Worm (Caenorhabditis elegans) whole organism, midembryonic: ENCODE data around the gene M110.10.

Experiments
- T22C8.4 ChIP-seq: fragments of 200-800 bp; sonication (Bioruptor generic); IDR thresholded peaks from 2 replicates; pipeline ENCODE4 v1.3.6; 2022; ENCODE audit warnings: missing genetic modification characterization, missing compliant biosample characterization
- cog-1 ChIP-seq: sonication (generic microtip); optimal IDR thresholded peaks from 2 replicates; lab custom pipeline; 2016; ENCODE audit warnings: missing genetic modification characterization, missing compliant biosample characterization
- flt-1 ChIP-seq: fragments of 200-800 bp; sonication (Bioruptor generic); IDR thresholded peaks from 2 replicates; pipeline ENCODE4 v1.3.6; 2022; ENCODE audit warnings: missing genetic modification characterization, missing compliant biosample characterization
- klf-2 ChIP-seq: fragments of 200-800 bp; sonication (Bioruptor generic); conservative IDR thresholded peaks from 2 replicates; pipeline ENCODE4 v1.3.6; 2022; ENCODE audit warnings: missing genetic modification reagents, missing genetic modification characterization, missing compliant biosample characterization
- med-1 ChIP-seq: sonication (generic microtip); optimal IDR thresholded peaks from 2 replicates; lab custom pipeline; 2017; ENCODE audit warnings: missing genetic modification characterization, mild to moderate bottlenecking, missing compliant biosample characterization, antibody characterized with exemption, missing genetic modification reagents; ENCODE audit not compliant: insufficient read depth
- ref-1 ChIP-seq: fragments of 200-800 bp; sonication (Bioruptor generic); conservative IDR thresholded peaks from 2 replicates; pipeline ENCODE4 v1.3.6; 2022; ENCODE audit warnings: missing genetic modification reagents, missing genetic modification characterization, missing compliant biosample characterization
- tab-1 ChIP-seq: fragments of 200-800 bp; sonication (Bioruptor generic); IDR thresholded peaks from 2 replicates; pipeline ENCODE4 v1.3.6; 2022; ENCODE audit warnings: missing genetic modification characterization, missing compliant biosample characterization
- ztf-23 ChIP-seq: fragments of 200-800 bp; sonication (Bioruptor generic); IDR thresholded peaks from 2 replicates; pipeline ENCODE4 v1.3.6; 2022; ENCODE audit warnings: missing genetic modification reagents, missing genetic modification characterization, missing compliant biosample characterization
- ztf-29 ChIP-seq: fragments of 200-800 bp; sonication (Bioruptor generic); IDR thresholded peaks from 2 replicates; pipeline ENCODE4 v1.3.6; 2022; ENCODE audit warnings: missing genetic modification reagents, missing genetic modification characterization, missing compliant biosample characterization

The M110.10 gene

DNA sequence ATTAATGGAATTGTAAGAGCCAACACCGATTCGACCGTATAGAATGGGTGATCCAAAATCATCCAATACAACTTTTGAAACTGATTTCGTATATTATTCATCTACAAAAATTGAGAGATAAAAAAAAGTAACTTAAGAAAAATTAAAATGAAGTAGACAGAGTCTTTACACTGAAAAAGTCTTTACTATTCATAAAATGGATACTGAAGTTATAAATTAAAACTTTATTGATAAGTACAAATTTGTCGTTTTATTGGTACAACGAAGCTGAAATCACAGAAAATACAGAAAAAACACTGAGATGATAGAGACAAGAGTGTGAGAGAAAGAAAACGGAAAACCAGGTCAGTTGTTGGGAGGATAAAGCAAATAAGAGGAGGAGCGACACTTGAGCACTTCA, at the start of gene M110.10:
TSS of gene M110.10 (minus strand) at position 101 of the 400 bp plus-strand sequence.
- TF ChIP-seq flt-1 (GFP tag; lab: Robert Waterston, UW) (no peak), T22C8.4 (GFP tag; lab: Robert Waterston, UW) (no peak)

DNA sequence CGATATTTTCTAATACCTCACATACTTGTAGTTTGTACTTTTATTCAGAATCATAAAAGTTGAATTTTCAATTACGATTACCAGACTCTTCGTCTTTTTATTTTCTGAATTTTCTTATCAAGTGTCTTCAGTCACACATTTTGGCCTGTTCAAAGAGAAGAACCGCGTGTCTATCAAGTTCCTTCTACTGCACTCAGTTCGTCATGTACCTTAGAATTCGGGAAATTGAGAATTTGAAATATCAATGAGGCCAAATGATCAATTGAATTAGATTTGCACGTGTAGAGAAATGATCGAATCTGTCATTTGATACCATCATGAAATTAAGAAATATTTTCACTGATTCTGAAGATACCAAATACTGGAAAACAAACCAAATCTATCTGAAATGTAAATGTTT, 49.3 kb upstream of the M110.10 start:
- no peak for TF ChIP-seq ztf-29 (GFP tag; lab: Robert Waterston, UW)
- no peak for TF ChIP-seq ref-1 (GFP tag; lab: Robert Waterston, UW)
- no peak for TF ChIP-seq T22C8.4 (GFP tag; lab: Robert Waterston, UW)
- TF ChIP-seq med-1: no peak
- no peak for TF ChIP-seq ztf-23 (GFP tag; lab: Robert Waterston, UW)
- no peak for TF ChIP-seq flt-1 (GFP tag; lab: Robert Waterston, UW)
- TF ChIP-seq tab-1 (GFP tag; lab: Robert Waterston, UW): no peak
- no peak for TF ChIP-seq klf-2 (GFP tag; lab: Robert Waterston, UW)
- TF ChIP-seq cog-1 (tag; lab: Kevin White, UChicago): no peak

DNA sequence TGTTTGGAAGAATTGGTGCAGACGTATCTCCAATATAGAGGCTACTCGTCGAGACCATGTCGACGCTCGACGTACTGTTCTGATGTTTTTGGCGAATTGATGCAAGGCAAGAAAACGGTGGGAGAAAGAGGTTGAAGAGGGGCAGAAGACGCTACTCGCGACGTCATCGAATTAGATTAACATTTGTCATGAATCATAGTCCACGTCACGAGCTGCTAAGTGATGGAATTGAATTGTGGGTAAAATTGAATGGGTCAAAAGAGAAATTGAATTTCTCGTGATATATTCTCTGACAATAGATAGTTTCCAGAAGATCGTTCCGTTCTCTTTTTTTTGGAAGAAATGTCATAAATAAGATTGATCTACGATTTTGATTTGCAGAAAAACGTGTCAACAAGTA, 45.4 kb upstream of the M110.10 start:
- no peak for TF ChIP-seq med-1
- no peak for TF ChIP-seq ref-1 (GFP tag; lab: Robert Waterston, UW)
- no peak for TF ChIP-seq T22C8.4 (GFP tag; lab: Robert Waterston, UW)
- TF ChIP-seq ztf-23 (GFP tag; lab: Robert Waterston, UW): no peak
- TF ChIP-seq flt-1 (GFP tag; lab: Robert Waterston, UW): no peak
- no peak for TF ChIP-seq tab-1 (GFP tag; lab: Robert Waterston, UW)
- no peak for TF ChIP-seq ztf-29 (GFP tag; lab: Robert Waterston, UW)
- TF ChIP-seq klf-2 (GFP tag; lab: Robert Waterston, UW): no peak
- no peak for TF ChIP-seq cog-1 (tag; lab: Kevin White, UChicago)

DNA sequence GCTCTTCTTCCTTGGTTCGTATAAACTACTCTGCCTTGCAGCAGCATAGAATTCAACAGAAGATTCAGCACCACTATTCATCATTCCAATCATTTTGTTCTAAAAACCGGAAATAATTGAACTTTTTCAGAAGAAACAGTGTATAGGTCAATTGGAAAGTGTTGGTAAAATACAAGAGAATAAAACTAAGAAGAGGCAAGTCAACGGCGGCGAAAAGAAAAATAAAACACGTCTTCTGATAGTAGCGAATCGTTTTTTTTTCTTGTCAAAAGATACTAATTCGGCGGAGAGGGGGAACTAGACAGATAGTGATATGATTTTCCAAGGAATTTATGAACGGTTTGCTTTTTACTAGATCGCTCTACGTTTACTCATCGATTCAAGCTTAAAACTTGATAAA, 44.8 kb upstream of the M110.10 start, which contains the start of gene F35C11.6:
TSS of gene F35C11.6 (minus strand) at position 101 of the 400 bp plus-strand sequence.
- TF ChIP-seq flt-1 (GFP tag; lab: Robert Waterston, UW): no peak
- no peak for TF ChIP-seq ref-1 (GFP tag; lab: Robert Waterston, UW)
- TF ChIP-seq T22C8.4 (GFP tag; lab: Robert Waterston, UW): no peak
- no peak for TF ChIP-seq tab-1 (GFP tag; lab: Robert Waterston, UW)
- no peak for TF ChIP-seq med-1
- no peak for TF ChIP-seq ztf-23 (GFP tag; lab: Robert Waterston, UW)
- no peak for TF ChIP-seq klf-2 (GFP tag; lab: Robert Waterston, UW)
- TF ChIP-seq ztf-29 (GFP tag; lab: Robert Waterston, UW): no peak
- no peak for TF ChIP-seq cog-1 (tag; lab: Kevin White, UChicago)

DNA sequence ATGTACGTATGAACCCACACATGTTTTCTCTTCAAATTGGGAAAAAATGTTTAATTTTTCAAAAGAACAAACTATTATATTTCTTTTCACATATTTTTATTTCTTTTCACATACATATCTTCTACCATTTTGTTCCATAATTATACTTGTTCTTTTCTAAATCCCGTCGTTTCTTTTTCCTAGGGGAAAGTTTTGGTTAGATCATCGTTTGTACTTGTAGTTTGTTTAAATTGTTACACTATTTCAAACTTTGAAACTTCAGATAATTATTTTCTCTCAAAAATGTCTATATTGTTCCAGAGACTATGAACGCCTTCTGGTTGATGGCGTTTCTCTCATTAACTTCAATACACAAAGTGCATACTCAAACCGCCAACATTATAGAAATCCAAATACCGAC, 41.7 kb upstream of the M110.10 start, which contains the start of gene F35C11.7:
TSS of gene F35C11.7 (plus strand) at position 301 of the 400 bp plus-strand sequence.
- no peak for TF ChIP-seq klf-2 (GFP tag; lab: Robert Waterston, UW)
- TF ChIP-seq cog-1 (tag; lab: Kevin White, UChicago): no peak
- TF ChIP-seq ref-1 (GFP tag; lab: Robert Waterston, UW): no peak
- TF ChIP-seq T22C8.4 (GFP tag; lab: Robert Waterston, UW): no peak
- no peak for TF ChIP-seq med-1

DNA sequence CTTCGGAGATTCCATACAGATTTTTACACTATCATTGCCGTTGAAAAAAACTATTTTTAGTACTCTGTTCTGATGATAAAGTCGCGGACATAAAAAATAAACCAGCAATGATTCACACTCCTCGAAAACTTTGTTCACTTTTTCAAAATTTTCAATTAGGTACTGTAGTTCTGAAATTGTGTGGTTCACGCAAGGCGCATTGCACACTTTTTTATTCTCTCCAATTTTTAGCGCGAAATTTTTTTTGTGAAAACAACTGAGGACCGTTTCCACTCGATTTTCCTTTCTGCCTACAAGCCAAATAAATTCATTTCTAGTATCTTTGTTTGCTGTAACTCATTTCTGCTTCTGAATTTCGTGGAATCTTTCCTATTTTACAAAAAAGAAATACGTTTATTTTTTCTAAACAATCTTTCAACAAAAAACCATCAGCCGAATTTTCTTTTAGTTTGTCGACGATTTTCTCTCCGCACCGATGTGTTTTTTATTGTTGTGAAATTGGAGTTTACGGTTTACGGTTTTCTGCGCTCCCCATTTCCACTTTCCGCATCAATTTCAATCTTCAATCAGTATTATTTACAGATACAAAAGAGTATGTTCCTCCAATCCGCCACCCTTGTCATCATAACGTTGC, 39.0 kb upstream of the M110.10 start, which contains the start of gene F35C11.5:
TSS of gene F35C11.5 (plus strand) at position 584 of the 634 bp plus-strand sequence.
- TF ChIP-seq med-1 (no peak), T22C8.4 (GFP tag; lab: Robert Waterston, UW) (no peak), ztf-23 (GFP tag; lab: Robert Waterston, UW) (no peak)

DNA sequence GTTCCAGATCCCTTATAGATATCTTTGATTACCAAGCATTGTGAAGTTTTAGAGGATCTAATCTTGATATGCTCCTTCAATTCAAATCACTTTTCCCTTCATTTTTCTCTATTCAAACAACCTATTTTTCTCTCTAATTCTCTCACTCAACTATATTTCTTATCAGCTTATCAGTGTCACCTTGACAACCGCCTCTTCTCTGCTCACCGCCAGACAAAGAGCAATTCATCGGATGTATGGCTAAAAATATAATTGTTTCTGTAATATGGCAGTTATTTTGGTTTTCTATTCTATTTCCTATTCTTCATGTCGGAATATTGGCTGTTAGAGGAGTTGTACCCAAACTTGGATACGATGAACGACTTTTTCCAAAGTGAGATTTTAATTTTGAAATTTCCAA, 35.4 kb upstream of the M110.10 start:
- TF ChIP-seq ztf-23 (GFP tag; lab: Robert Waterston, UW): no peak
- TF ChIP-seq cog-1 (tag; lab: Kevin White, UChicago): no peak
- no peak for TF ChIP-seq tab-1 (GFP tag; lab: Robert Waterston, UW)

DNA sequence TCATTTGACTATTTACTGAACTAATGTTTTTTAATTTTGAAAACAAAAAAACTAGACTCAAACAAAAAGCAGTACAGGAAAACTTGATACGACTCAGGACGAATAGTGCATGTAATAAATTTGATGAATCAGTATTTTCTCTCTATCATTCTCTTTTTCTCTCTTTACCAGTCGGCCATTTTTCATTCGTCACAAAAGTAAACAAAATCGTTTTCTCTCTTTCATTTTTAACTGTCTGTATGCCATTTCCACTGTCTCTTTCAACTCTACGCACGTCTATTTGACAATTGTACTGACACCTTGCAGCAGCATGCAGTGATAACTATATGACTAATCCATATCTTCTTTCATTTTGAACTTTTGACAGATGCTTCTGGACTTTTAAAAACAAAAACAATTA, 34.5 kb upstream of the M110.10 start, which contains the start of the genes F35C11.2 and F35C11.4:
TSS of gene F35C11.2 (minus strand) at position 90 of the 400 bp plus-strand sequence.
TSS of gene F35C11.4 (plus strand) at position 260 of the 400 bp plus-strand sequence.
- TF ChIP-seq ztf-23 (GFP tag; lab: Robert Waterston, UW) (no peak), cog-1 (tag; lab: Kevin White, UChicago) (no peak)

DNA sequence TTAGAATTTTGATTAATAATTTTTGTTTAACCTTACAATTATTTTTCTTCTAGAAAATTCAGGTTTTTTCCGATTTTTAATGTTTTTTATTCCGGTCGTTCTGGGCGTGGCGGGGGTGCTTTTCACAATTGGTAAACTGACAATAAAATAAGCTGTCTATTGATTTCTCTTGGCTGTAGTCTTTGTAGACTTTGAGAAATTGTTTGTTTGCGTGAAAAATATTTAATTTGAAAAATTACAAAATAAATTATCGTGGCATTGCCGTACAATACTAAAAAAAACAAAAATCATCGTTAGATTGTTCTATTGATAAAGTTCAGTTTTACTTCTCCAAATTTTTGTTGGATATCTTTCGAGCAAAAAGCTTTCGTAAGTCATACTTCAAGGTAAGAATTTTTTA, 32.2 kb upstream of the M110.10 start, which contains the start of gene F35C11.3:
TSS of gene F35C11.3 (plus strand) at position 301 of the 400 bp plus-strand sequence.
- TF ChIP-seq flt-1 (GFP tag; lab: Robert Waterston, UW) (no peak), ztf-23 (GFP tag; lab: Robert Waterston, UW) (no peak), tab-1 (GFP tag; lab: Robert Waterston, UW) (no peak), klf-2 (GFP tag; lab: Robert Waterston, UW) (no peak), ref-1 (GFP tag; lab: Robert Waterston, UW) (no peak), cog-1 (tag; lab: Kevin White, UChicago) (no peak), ztf-29 (GFP tag; lab: Robert Waterston, UW) (no peak), T22C8.4 (GFP tag; lab: Robert Waterston, UW) (no peak), med-1 (no peak)

DNA sequence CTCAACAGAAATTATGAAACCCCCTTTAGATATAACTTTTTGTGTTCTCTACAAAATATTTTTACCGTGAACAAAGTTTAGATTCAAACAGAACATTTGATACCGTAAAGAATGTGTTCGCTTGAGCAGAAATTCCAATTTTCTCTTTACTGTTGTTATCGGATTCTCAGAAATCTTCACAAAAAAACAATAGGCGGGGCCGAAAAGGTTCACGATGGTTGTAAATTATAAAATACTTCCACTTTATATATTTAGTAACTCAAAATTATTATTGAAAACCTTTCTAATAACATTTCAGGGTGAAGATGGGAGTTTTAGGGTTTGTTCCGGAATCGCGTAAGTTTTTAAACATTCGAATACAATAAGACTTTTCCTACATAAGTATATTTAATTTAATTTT, 23.9 kb upstream of the M110.10 start, which contains the start of gene nlp-5:
TSS of gene nlp-5 (plus strand) at position 301 of the 400 bp plus-strand sequence.
- no peak for TF ChIP-seq flt-1 (GFP tag; lab: Robert Waterston, UW)
- TF ChIP-seq ztf-23 (GFP tag; lab: Robert Waterston, UW): no peak
- no peak for TF ChIP-seq T22C8.4 (GFP tag; lab: Robert Waterston, UW)
- TF ChIP-seq klf-2 (GFP tag; lab: Robert Waterston, UW): no peak
- no peak for TF ChIP-seq med-1
- no peak for TF ChIP-seq ref-1 (GFP tag; lab: Robert Waterston, UW)
- TF ChIP-seq ztf-29 (GFP tag; lab: Robert Waterston, UW): no peak
- no peak for TF ChIP-seq tab-1 (GFP tag; lab: Robert Waterston, UW)
- no peak for TF ChIP-seq cog-1 (tag; lab: Kevin White, UChicago)
